Fruit fly (Drosophila melanogaster) whole organism, embryonic: ENCODE data around the gene g.

Experiments
- Aef1 ChIP-seq: fragments of 200-800 bp; sonication (Bioruptor generic); IDR thresholded peaks from 3 replicates; pipeline ENCODE4 v1.3.6; 2022; ENCODE audit warnings: missing biosample characterization, missing genetic modification characterization
- Asciz ChIP-seq: fragments of 200-800 bp; sonication (Bioruptor generic); optimal IDR thresholded peaks from 2 replicates; lab custom pipeline; 2017; ENCODE audit warnings: missing biosample characterization, mild to moderate bottlenecking, missing genetic modification characterization, missing genetic modification reagents
- Atf3 ChIP-seq: fragments of 200-800 bp; sonication (Bioruptor generic); optimal IDR thresholded peaks from 3 replicates; lab custom pipeline; 2016; ENCODE audit warnings: missing biosample characterization, missing genetic modification characterization
- B-H1 ChIP-seq: fragments of 200-800 bp; sonication (Bioruptor generic); IDR thresholded peaks from 3 replicates; pipeline ENCODE4 v1.3.6; 2022; ENCODE audit warnings: missing biosample characterization, missing genetic modification characterization
- CG10209 ChIP-seq: fragments of 200-800 bp; sonication (Bioruptor generic); optimal IDR thresholded peaks from 3 replicates; lab custom pipeline; 2017; ENCODE audit warnings: missing biosample characterization, mild to moderate bottlenecking, missing genetic modification characterization, missing genetic modification reagents
- CG10431 ChIP-seq: fragments of 200-800 bp; sonication (Bioruptor generic); optimal IDR thresholded peaks from 3 replicates; lab custom pipeline; 2018; ENCODE audit warnings: missing biosample characterization, mild to moderate bottlenecking, missing genetic modification characterization
- CG11456 ChIP-seq: fragments of 200-800 bp; sonication (Bioruptor generic); IDR thresholded peaks from 3 replicates; pipeline ENCODE4 v1.3.6; 2022; ENCODE audit warnings: missing biosample characterization, missing genetic modification characterization
- CG12155 ChIP-seq: fragments of 200-800 bp; sonication (Bioruptor generic); optimal IDR thresholded peaks from 3 replicates; lab custom pipeline; 2016; ENCODE audit warnings: missing biosample characterization, missing genetic modification characterization
- CG12236 ChIP-seq: fragments of 200-800 bp; sonication (Bioruptor generic); optimal IDR thresholded peaks from 2 replicates; lab custom pipeline; 2016; ENCODE audit warnings: missing biosample characterization, missing genetic modification characterization
- CG1233 ChIP-seq: fragments of 200-800 bp; sonication (Bioruptor generic); optimal IDR thresholded peaks from 4 replicates; lab custom pipeline; 2018; ENCODE audit warnings: missing biosample characterization, mild to moderate bottlenecking, missing genetic modification characterization
- CG14710 ChIP-seq: fragments of 200-800 bp; sonication (Bioruptor generic); optimal IDR thresholded peaks from 3 replicates; lab custom pipeline; 2019; ENCODE audit warnings: missing biosample characterization, mild to moderate bottlenecking, missing genetic modification characterization, moderate library complexity
- CG15073 ChIP-seq: fragments of 200-800 bp; sonication (Bioruptor generic); optimal IDR thresholded peaks from 2 replicates; lab custom pipeline; 2016; ENCODE audit warnings: missing biosample characterization, missing genetic modification characterization
- CG17328 ChIP-seq: fragments of 200-800 bp; sonication (Bioruptor generic); IDR thresholded peaks from 2 replicates; pipeline ENCODE4 v1.3.6; 2022; ENCODE audit warnings: missing biosample characterization, missing genetic modification characterization
- CG17385 ChIP-seq: fragments of 200-800 bp; sonication (Bioruptor generic); optimal IDR thresholded peaks from 3 replicates; lab custom pipeline; 2018; ENCODE audit warnings: missing biosample characterization, mild to moderate bottlenecking, missing genetic modification characterization
- CG18262 ChIP-seq: fragments of 200-800 bp; optimal IDR thresholded peaks from 3 replicates; lab custom pipeline; 2019; ENCODE audit warnings: missing biosample characterization, mild to moderate bottlenecking, missing genetic modification characterization, moderate library complexity
- CG1832 ChIP-seq: fragments of 200-800 bp; sonication (Bioruptor generic); optimal IDR thresholded peaks from 2 replicates; lab custom pipeline; 2017; ENCODE audit warnings: missing biosample characterization, mild to moderate bottlenecking, missing genetic modification characterization, inconsistent platforms
- CG32767 ChIP-seq: fragments of 200-800 bp; sonication (Bioruptor generic); IDR thresholded peaks from 2 replicates; pipeline ENCODE4 v1.3.6; 2022; ENCODE audit warnings: missing biosample characterization, missing genetic modification characterization
- CG4707 ChIP-seq: fragments of 200-800 bp; sonication (Bioruptor generic); optimal IDR thresholded peaks from 2 replicates; lab custom pipeline; 2018; ENCODE audit warnings: missing biosample characterization, mild to moderate bottlenecking, missing genetic modification characterization, moderate library complexity
- CG4854 ChIP-seq: fragments of 200-800 bp; sonication (Bioruptor generic); optimal IDR thresholded peaks from 2 replicates; lab custom pipeline; 2016; ENCODE audit warnings: missing biosample characterization, missing genetic modification characterization, inconsistent platforms
- CG9817 ChIP-seq: fragments of 200-800 bp; sonication (Bioruptor generic); optimal IDR thresholded peaks from 2 replicates; lab custom pipeline; 2018; ENCODE audit warnings: missing biosample characterization, mild to moderate bottlenecking, missing genetic modification characterization, moderate library complexity
- CTCF ChIP-seq: fragments of 200-800 bp; sonication (Bioruptor generic); optimal IDR thresholded peaks from 2 replicates; lab custom pipeline; 2017; ENCODE audit warnings: missing biosample characterization, mild to moderate bottlenecking, missing genetic modification characterization, moderate library complexity
- D ChIP-seq, 2 experiments: fragments of 200-800 bp in 1 of 2; fragments of >200 bp in 1 of 2; sonication (Bioruptor generic) in 1 of 2; optimal IDR thresholded peaks; 2 replicates in 1 of 2; 3 replicates in 1 of 2; lab custom pipeline; 2017; ENCODE audit warnings: mild to moderate bottlenecking in 1 of 2, missing biosample characterization in 1 of 2, missing genetic modification characterization in 1 of 2, missing genetic modification reagents in 1 of 2
- Dek ChIP-seq: fragments of 200-800 bp; sonication (Bioruptor generic); optimal IDR thresholded peaks from 3 replicates; lab custom pipeline; 2019; ENCODE audit warnings: missing biosample characterization, mild to moderate bottlenecking, missing genetic modification characterization, moderate library complexity
- Dip2 ChIP-seq: fragments of 200-800 bp; sonication (Bioruptor generic); IDR thresholded peaks from 2 replicates; pipeline ENCODE4 v1.3.6; 2022; ENCODE audit warnings: missing biosample characterization, missing genetic modification characterization
- Fer3 ChIP-seq: fragments of 200-800 bp; sonication (Bioruptor generic); optimal IDR thresholded peaks from 2 replicates; lab custom pipeline; 2018; ENCODE audit warnings: missing biosample characterization, mild to moderate bottlenecking, missing genetic modification characterization, moderate library complexity
- HLH3B ChIP-seq: fragments of 200-800 bp; sonication (Bioruptor generic); IDR thresholded peaks from 2 replicates; pipeline ENCODE4 v1.3.6; 2022; ENCODE audit warnings: missing biosample characterization, missing genetic modification characterization
- Lim3 ChIP-seq: fragments of 200-800 bp; sonication (Bioruptor generic); IDR thresholded peaks from 2 replicates; pipeline ENCODE4 v1.3.6; 2022; ENCODE audit warnings: missing biosample characterization, missing genetic modification characterization
- NC2α ChIP-seq: fragments of 200-800 bp; sonication (Bioruptor generic); optimal IDR thresholded peaks from 2 replicates; lab custom pipeline; 2016; ENCODE audit warnings: missing biosample characterization, missing genetic modification characterization
- NK7.1 ChIP-seq: fragments of 200-800 bp; sonication (Bioruptor generic); optimal IDR thresholded peaks from 3 replicates; lab custom pipeline; 2016; ENCODE audit warnings: missing biosample characterization, missing genetic modification characterization
- Sry-δ ChIP-seq: fragments of 200-800 bp; sonication (Bioruptor generic); optimal IDR thresholded peaks from 2 replicates; lab custom pipeline; 2016; ENCODE audit warnings: missing biosample characterization, missing genetic modification characterization
- Ssrp ChIP-seq: fragments of 200-800 bp; sonication (Bioruptor generic); optimal IDR thresholded peaks from 2 replicates; lab custom pipeline; 2018; ENCODE audit warnings: missing biosample characterization, mild to moderate bottlenecking, missing genetic modification characterization, moderate library complexity
- Vsx1 ChIP-seq: fragments of 200-800 bp; sonication (Bioruptor generic); optimal IDR thresholded peaks from 2 replicates; lab custom pipeline; 2017; ENCODE audit warnings: missing biosample characterization, mild to moderate bottlenecking, missing genetic modification characterization, missing genetic modification reagents
- Xrp1 ChIP-seq: fragments of 200-800 bp; sonication (Bioruptor generic); IDR thresholded peaks from 2 replicates; pipeline ENCODE4 v1.3.6; 2022; ENCODE audit warnings: missing biosample characterization, missing genetic modification characterization
- ase ChIP-seq: fragments of 200-800 bp; sonication (Bioruptor generic); IDR thresholded peaks from 3 replicates; pipeline ENCODE4 v1.3.6; 2022; ENCODE audit warnings: missing biosample characterization, missing genetic modification characterization
- btn ChIP-seq: fragments of 200-800 bp; sonication (Bioruptor generic); optimal IDR thresholded peaks from 2 replicates; lab custom pipeline; 2016; ENCODE audit warnings: missing biosample characterization, missing genetic modification characterization
- crol ChIP-seq: fragments of 200-800 bp; sonication (Bioruptor generic); IDR thresholded peaks from 2 replicates; pipeline ENCODE4 v1.3.6; 2022; ENCODE audit warnings: missing biosample characterization, missing genetic modification characterization
- exex ChIP-seq: fragments of 200-800 bp; sonication (Bioruptor generic); optimal IDR thresholded peaks from 4 replicates; lab custom pipeline; 2018; ENCODE audit warnings: missing biosample characterization, mild to moderate bottlenecking, missing genetic modification characterization, moderate library complexity
- gce ChIP-seq: fragments of 200-800 bp; sonication (Bioruptor generic); IDR thresholded peaks from 3 replicates; pipeline ENCODE4 v1.3.6; 2022; ENCODE audit warnings: missing biosample characterization, missing genetic modification characterization
- gt ChIP-seq: fragments of 200-800 bp; sonication (Bioruptor generic); IDR thresholded peaks from 2 replicates; pipeline ENCODE4 v1.3.6; 2022; ENCODE audit warnings: missing biosample characterization, missing genetic modification characterization
- hbn ChIP-seq: fragments of 200-800 bp; sonication (Bioruptor generic); IDR thresholded peaks from 2 replicates; pipeline ENCODE4 v1.3.6; 2022; ENCODE audit warnings: missing biosample characterization, missing genetic modification characterization; ENCODE audit not compliant: partially characterized antibody
- hkb ChIP-seq, 2 experiments: fragments of 200-800 bp in 1 of 2; fragments of >200 bp in 1 of 2; sonication (Bioruptor generic) in 1 of 2; IDR thresholded peaks in 1 of 2; optimal IDR thresholded peaks in 1 of 2; 2 replicates each; pipeline versions ENCODE4 v1.3.6 to Lab custom; 2017 to 2022; ENCODE audit warnings: missing biosample characterization in 1 of 2, missing genetic modification characterization in 1 of 2
- lilli ChIP-seq: fragments of 200-800 bp; sonication (Bioruptor generic); optimal IDR thresholded peaks from 3 replicates; lab custom pipeline; 2016; ENCODE audit warnings: missing biosample characterization, missing genetic modification characterization
- nerfin-1 ChIP-seq: fragments of 200-800 bp; sonication (Bioruptor generic); optimal IDR thresholded peaks from 3 replicates; lab custom pipeline; 2019; ENCODE audit warnings: missing biosample characterization, mild to moderate bottlenecking, missing genetic modification characterization, moderate library complexity
- pita ChIP-seq: fragments of 200-800 bp; sonication (Bioruptor generic); optimal IDR thresholded peaks from 2 replicates; lab custom pipeline; 2017; ENCODE audit warnings: missing biosample characterization, mild to moderate bottlenecking, missing genetic modification characterization
- pros ChIP-seq: fragments of 200-800 bp; sonication (Bioruptor generic); optimal IDR thresholded peaks from 3 replicates; lab custom pipeline; 2019; ENCODE audit warnings: missing biosample characterization, mild to moderate bottlenecking, missing genetic modification characterization, moderate library complexity
- sd ChIP-seq: fragments of 200-800 bp; sonication (Bioruptor generic); optimal IDR thresholded peaks from 3 replicates; lab custom pipeline; 2018; ENCODE audit warnings: missing biosample characterization, mild to moderate bottlenecking, missing genetic modification characterization, moderate library complexity
- slou ChIP-seq: fragments of 200-800 bp; sonication (Bioruptor generic); optimal IDR thresholded peaks from 3 replicates; lab custom pipeline; 2016; ENCODE audit warnings: missing biosample characterization, missing genetic modification characterization
- sna ChIP-seq: fragments of 200-800 bp; sonication (Bioruptor generic); IDR thresholded peaks from 2 replicates; pipeline ENCODE4 v1.3.6; 2022; ENCODE audit warnings: missing biosample characterization, missing genetic modification characterization; ENCODE audit not compliant: partially characterized antibody
- sob ChIP-seq: fragments of 200-800 bp; sonication (Bioruptor generic); IDR thresholded peaks from 2 replicates; pipeline ENCODE4 v1.3.6; 2022; ENCODE audit warnings: missing biosample characterization, missing genetic modification characterization
- tin ChIP-seq: fragments of 200-800 bp; sonication (Bioruptor generic); optimal IDR thresholded peaks from 3 replicates; lab custom pipeline; 2016; ENCODE audit warnings: missing biosample characterization, missing genetic modification characterization
- z ChIP-seq: fragments of 200-800 bp; sonication (Bioruptor generic); IDR thresholded peaks from 3 replicates; pipeline ENCODE4 v1.3.6; 2022; ENCODE audit warnings: missing biosample characterization, missing genetic modification characterization

g gene

DNA sequence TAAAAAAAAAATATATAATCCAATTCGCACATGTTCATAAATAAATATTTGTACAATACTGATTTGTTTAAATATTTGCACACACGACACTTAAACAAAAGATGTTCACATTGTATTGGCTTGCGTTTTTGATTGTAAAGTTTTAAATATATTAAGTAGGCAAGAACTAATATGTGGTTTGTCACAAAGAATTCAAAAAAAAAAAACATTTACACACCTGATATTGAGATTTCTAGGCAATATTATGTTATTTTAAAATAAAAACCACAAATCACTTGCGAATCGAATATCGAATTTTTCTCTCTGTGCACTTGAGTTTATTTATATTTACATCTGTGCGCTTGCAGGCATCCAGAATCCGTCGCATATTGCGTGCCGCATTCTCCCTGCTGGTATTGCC is 56.5 kb downstream of the g start (continued):
- TF ChIP-seq pros (GFP tag; lab: Kevin White, UChicago), result no peak
- no peak for TF ChIP-seq ase (GFP tag; lab: Robert Waterston, UW)
- TF ChIP-seq NK7.1 (GFP tag; lab: Kevin White, UChicago), result no peak
- TF ChIP-seq nerfin-1 (tag; lab: Kevin White, UChicago), result peak; percentile 6
- no peak for TF ChIP-seq D (optimal IDR thresholded peaks at IDR 0.05; lab: Kevin White, UChicago)
- peak; percentile 9 for TF ChIP-seq D (GFP tag; optimal IDR thresholded peaks at IDR 0.05; lab: Kevin White, UChicago)
- no peak for TF ChIP-seq Atf3
- TF ChIP-seq CG10209 (GFP tag; lab: Kevin White, UChicago), result peak; percentile 25
- TF ChIP-seq Dip2 (GFP tag; lab: Robert Waterston, UW), result no peak
- TF ChIP-seq CG12155 (GFP tag; lab: Kevin White, UChicago), result no peak
- no peak for TF ChIP-seq Dek
- no peak for TF ChIP-seq sd
- TF ChIP-seq CG14710, result peak; percentile 27
- 0 out of 2 replicates have a peak, but pooled peaks have one; percentile 10 for TF ChIP-seq CG32767
- peak; percentile 16; the same call in 1 of the 2 replicates for TF ChIP-seq Xrp1 (GFP tag; lab: Robert Waterston, UW)
- TF ChIP-seq sob (GFP tag; lab: Robert Waterston, UW), result no peak
- TF ChIP-seq Sry-δ (GFP tag; lab: Kevin White, UChicago), result no peak
- no peak for TF ChIP-seq CG4707
- no peak for TF ChIP-seq Asciz
- TF ChIP-seq hbn, result no peak
- TF ChIP-seq sna (GFP tag; lab: Robert Waterston, UW), result no peak
- TF ChIP-seq CG10431 (GFP tag; lab: Kevin White, UChicago), result no peak
- TF ChIP-seq CG9817 (tag; lab: Kevin White, UChicago), result peak; percentile 24
- TF ChIP-seq pita, result no peak
- TF ChIP-seq exex (tag; lab: Kevin White, UChicago), result no peak
- no peak for TF ChIP-seq gce (GFP tag; lab: Robert Waterston, UW)
- peak; percentile 35 for TF ChIP-seq Ssrp (tag; lab: Kevin White, UChicago)
- no peak for TF ChIP-seq z (GFP tag; lab: Robert Waterston, UW)
- peak; percentile 35 for TF ChIP-seq CG18262 (tag; lab: Kevin White, UChicago)
- no peak for TF ChIP-seq slou (GFP tag; lab: Kevin White, UChicago)
- no peak for TF ChIP-seq gt (GFP tag; lab: Robert Waterston, UW)
- no peak for TF ChIP-seq tin (GFP tag; lab: Kevin White, UChicago)
- TF ChIP-seq CG17328 (GFP tag; lab: Robert Waterston, UW), result 0 out of 2 replicates have a peak, but pooled peaks have one; percentile 7
- no peak for TF ChIP-seq NC2α (GFP tag; lab: Kevin White, UChicago)
- TF ChIP-seq CG17385, result no peak
- TF ChIP-seq CG15073, result no peak
- no peak for TF ChIP-seq CG12236 (GFP tag; lab: Kevin White, UChicago)
- TF ChIP-seq Vsx1 (GFP tag; lab: Kevin White, UChicago), result no peak
- TF ChIP-seq CG11456 (GFP tag; lab: Robert Waterston, UW), result no peak
- no peak for TF ChIP-seq Lim3 (GFP tag; lab: Robert Waterston, UW)
- TF ChIP-seq CG4854, result no peak
- no peak for TF ChIP-seq lilli
- no peak for TF ChIP-seq btn
- no peak for TF ChIP-seq B-H1 (GFP tag; lab: Robert Waterston, UW)
- 0 out of 2 replicates have a peak, but pooled peaks have one; percentile 20 for TF ChIP-seq HLH3B (GFP tag; lab: Robert Waterston, UW)
- no peak for TF ChIP-seq CTCF (GFP tag; lab: Kevin White, UChicago)
- no peak for TF ChIP-seq Aef1
- TF ChIP-seq hkb (optimal IDR thresholded peaks at IDR 0.05; lab: Kevin White, UChicago), result no peak
- 0 out of 2 replicates have a peak, but pooled peaks have one; percentile 9 for TF ChIP-seq hkb (GFP tag; IDR thresholded peaks at IDR 0.05; lab: Robert Waterston, UW)
- TF ChIP-seq Fer3 (tag; lab: Kevin White, UChicago), result peak; percentile 19
- no peak for TF ChIP-seq CG1832 (GFP tag; lab: Kevin White, UChicago)
- no peak for TF ChIP-seq crol (GFP tag; lab: Robert Waterston, UW)
- TF ChIP-seq CG1233 (GFP tag; lab: Kevin White, UChicago), result no peak
